Fruit fly (Drosophila melanogaster): Measurements from ENCODE around the gene Xport-A.

The Xport-A gene

dm6 chr3R:19915312-19915711, at the start of gene Xport-A, which contains the start of gene Xport-B:
Gene Xport-A, minus strand, starts transcription at chr3R:19915412.
Gene Xport-B, minus strand, starts transcription at chr3R:19915412.
- TF ChIP-seq h (optimal IDR thresholded peaks at IDR 0.05) (no peak), psq (optimal IDR thresholded peaks at IDR 0.05) (no peak), ttk (optimal IDR thresholded peaks at IDR 0.05) (no peak), Myc (optimal IDR thresholded peaks at IDR 0.05) (no peak), insv (optimal IDR thresholded peaks at IDR 0.05) (no peak), Sin3A (optimal IDR thresholded peaks at IDR 0.05) (no peak)

- TF ChIP-seq Myc (optimal IDR thresholded peaks at IDR 0.05) = no peak
- no peak for TF ChIP-seq insv (optimal IDR thresholded peaks at IDR 0.05)
- TF ChIP-seq ttk (optimal IDR thresholded peaks at IDR 0.05) = no peak
- no peak for TF ChIP-seq psq (optimal IDR thresholded peaks at IDR 0.05)
- TF ChIP-seq h (optimal IDR thresholded peaks at IDR 0.05) = no peak
These were observed 32.9 kb upstream of the Xport-A start, which contains the start of gene CG4783 for dm6 chr3R:19948143-19948542. Gene CG4783, plus strand, starts transcription at chr3R:19948443.

- TF ChIP-seq h (optimal IDR thresholded peaks at IDR 0.05) = no peak
These were observed 27.1 kb upstream of the Xport-A start, which contains the start of gene CG46042 for dm6 chr3R:19942312-19942711. Gene CG46042, minus strand, starts transcription at chr3R:19942412.

dm6 chr3R:19938941-19939587, 23.9 kb upstream of the Xport-A start:
- TF ChIP-seq Myc (optimal IDR thresholded peaks at IDR 0.05) (no peak), ttk (optimal IDR thresholded peaks at IDR 0.05) (no peak), h (optimal IDR thresholded peaks at IDR 0.05) (no peak), insv (optimal IDR thresholded peaks at IDR 0.05) (no peak), Sin3A (optimal IDR thresholded peaks at IDR 0.05) (no peak), psq (optimal IDR thresholded peaks at IDR 0.05) (no peak)

dm6 chr3R:19935777-19936125, 20.5 kb upstream of the Xport-A start:
- TF ChIP-seq Myc (optimal IDR thresholded peaks at IDR 0.05) = no peak
- no peak for TF ChIP-seq h (optimal IDR thresholded peaks at IDR 0.05)
- no peak for TF ChIP-seq psq (optimal IDR thresholded peaks at IDR 0.05)
- TF ChIP-seq Sin3A (optimal IDR thresholded peaks at IDR 0.05) = no peak
- no peak for TF ChIP-seq ttk (optimal IDR thresholded peaks at IDR 0.05)
- no peak for TF ChIP-seq insv (optimal IDR thresholded peaks at IDR 0.05)

- TF ChIP-seq ttk (optimal IDR thresholded peaks at IDR 0.05) (no peak), h (optimal IDR thresholded peaks at IDR 0.05) (no peak), Myc (optimal IDR thresholded peaks at IDR 0.05) (no peak), Sin3A (optimal IDR thresholded peaks at IDR 0.05) (no peak), insv (optimal IDR thresholded peaks at IDR 0.05) (no peak), psq (optimal IDR thresholded peaks at IDR 0.05) (no peak)
These were observed 19.9 kb upstream of the Xport-A start, which contains the start of gene mira for dm6 chr3R:19934840-19935776. Gene mira, minus strand, starts transcription at chr3R:19935120.

dm6 chr3R:19932169-19932568, 17.0 kb upstream of the Xport-A start:
- TF ChIP-seq psq (optimal IDR thresholded peaks at IDR 0.05) = no peak
- TF ChIP-seq ttk (optimal IDR thresholded peaks at IDR 0.05) = no peak
- no peak for TF ChIP-seq Sin3A (optimal IDR thresholded peaks at IDR 0.05)

dm6 chr3R:19930913-19931706, 15.9 kb upstream of the Xport-A start:
- TF ChIP-seq insv (optimal IDR thresholded peaks at IDR 0.05) (no peak), Sin3A (optimal IDR thresholded peaks at IDR 0.05) (no peak)

- TF ChIP-seq Sin3A (optimal IDR thresholded peaks at IDR 0.05) = no peak
- TF ChIP-seq insv (optimal IDR thresholded peaks at IDR 0.05) = no peak
- no peak for TF ChIP-seq psq (optimal IDR thresholded peaks at IDR 0.05)
- TF ChIP-seq ttk (optimal IDR thresholded peaks at IDR 0.05) = no peak
- no peak for TF ChIP-seq Myc (optimal IDR thresholded peaks at IDR 0.05)
These were observed 13.3 kb upstream of the Xport-A start, which contains the start of gene CG4459 for dm6 chr3R:19928544-19928943. Gene CG4459, minus strand, starts transcription at chr3R:19928644.

dm6 chr3R:19925271-19925670, 10.1 kb upstream of the Xport-A start, which contains the start of gene CG4462:
Gene CG4462, minus strand, starts transcription at chr3R:19925371.
- no peak for TF ChIP-seq psq (optimal IDR thresholded peaks at IDR 0.05)
- TF ChIP-seq Myc (optimal IDR thresholded peaks at IDR 0.05) = no peak
- no peak for TF ChIP-seq h (optimal IDR thresholded peaks at IDR 0.05)
- no peak for TF ChIP-seq Sin3A (optimal IDR thresholded peaks at IDR 0.05)
- TF ChIP-seq ttk (optimal IDR thresholded peaks at IDR 0.05) = no peak
- no peak for TF ChIP-seq insv (optimal IDR thresholded peaks at IDR 0.05)

dm6 chr3R:19924331-19924730, 9.1 kb upstream of the Xport-A start:
- TF ChIP-seq Myc (optimal IDR thresholded peaks at IDR 0.05) = no peak
- no peak for TF ChIP-seq ttk (optimal IDR thresholded peaks at IDR 0.05)
- no peak for TF ChIP-seq insv (optimal IDR thresholded peaks at IDR 0.05)
- TF ChIP-seq psq (optimal IDR thresholded peaks at IDR 0.05) = no peak
- TF ChIP-seq Sin3A (optimal IDR thresholded peaks at IDR 0.05) = no peak
- TF ChIP-seq h (optimal IDR thresholded peaks at IDR 0.05) = no peak

dm6 chr3R:19918207-19918606, 3.0 kb upstream of the Xport-A start, which contains the start of gene CG4770:
Gene CG4770, plus strand, starts transcription at chr3R:19918507.
- TF ChIP-seq Myc (optimal IDR thresholded peaks at IDR 0.05) (no peak), insv (optimal IDR thresholded peaks at IDR 0.05) (no peak), psq (optimal IDR thresholded peaks at IDR 0.05) (no peak), ttk (optimal IDR thresholded peaks at IDR 0.05) (no peak), h (optimal IDR thresholded peaks at IDR 0.05) (no peak), Sin3A (optimal IDR thresholded peaks at IDR 0.05) (no peak)
